Worm (Caenorhabditis elegans): Measurements from ENCODE around the gene F58G1.8.

The F58G1.8 gene

DNA sequence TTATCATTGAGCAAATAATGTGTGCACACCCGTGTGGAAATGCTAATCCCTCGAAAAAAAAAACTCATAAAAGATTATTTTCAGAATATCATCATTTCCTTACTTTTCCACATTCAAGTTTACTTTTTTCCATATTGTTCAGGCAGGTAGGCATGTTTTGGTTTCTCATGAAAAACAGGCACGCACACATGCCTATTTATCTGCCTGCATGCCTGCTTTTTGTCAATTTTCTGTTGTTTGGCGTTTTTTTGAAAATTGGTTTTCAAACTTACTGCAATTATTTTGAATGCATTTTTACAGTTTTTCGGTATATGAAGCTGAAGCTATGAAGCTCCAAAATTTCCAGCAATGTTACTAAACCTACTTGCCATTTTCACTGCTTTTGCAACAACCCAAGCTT, 27.5 kb downstream of the F58G1.8 start, which contains the start of gene clec-64:
TSS of gene clec-64 (plus strand) at position 301 of the 400 bp plus-strand sequence.
- TF ChIP-seq W03F9.2 (tag; optimal IDR thresholded peaks at IDR 0.05) (no peak), dao-5 (tag; optimal IDR thresholded peaks at IDR 0.05) (no peak)

DNA sequence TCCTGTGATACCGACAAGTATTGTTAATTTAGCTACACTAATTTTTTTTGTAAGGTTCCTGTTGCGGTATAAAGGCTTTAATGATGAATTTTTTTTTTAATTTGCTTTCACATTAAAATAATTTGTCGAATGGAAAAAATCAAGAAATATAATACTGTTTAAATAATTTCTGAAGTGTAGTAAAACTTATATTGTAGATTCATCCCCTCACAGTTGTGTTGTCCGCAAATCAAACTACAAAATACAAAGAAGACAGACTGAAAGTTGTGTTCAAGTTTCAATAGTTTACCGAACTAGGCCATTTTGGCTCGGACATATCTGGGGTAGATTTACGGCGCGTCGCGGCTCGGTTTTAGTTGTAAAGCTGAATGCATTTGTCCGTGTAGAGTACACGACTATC, 28.1 kb downstream of the F58G1.8 start:
- TF ChIP-seq him-1 (tag; optimal IDR thresholded peaks at IDR 0.05) (no peak), W03F9.2 (tag; optimal IDR thresholded peaks at IDR 0.05) (no peak), dao-5 (tag; optimal IDR thresholded peaks at IDR 0.05) (no peak)

DNA sequence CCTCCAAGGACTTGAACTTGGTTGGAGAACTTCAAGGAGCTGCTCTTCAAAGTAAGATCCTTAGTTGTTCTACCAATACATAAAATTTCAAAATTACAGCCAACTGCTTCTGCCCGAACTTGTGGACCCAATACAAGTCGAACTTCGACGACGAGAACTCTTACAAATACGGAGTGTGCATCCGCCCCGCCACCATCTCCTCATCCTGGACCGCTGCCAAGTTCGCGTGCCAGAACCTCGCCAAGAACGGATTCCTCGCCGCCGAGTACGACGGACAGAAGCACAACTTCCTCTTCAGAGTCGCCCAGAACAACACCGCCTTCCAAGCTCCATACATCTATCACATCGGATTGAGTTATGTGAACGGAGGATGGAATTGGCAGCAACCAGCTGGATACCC, 28.8 kb downstream of the F58G1.8 start:
- TF ChIP-seq W03F9.2 (tag; optimal IDR thresholded peaks at IDR 0.05), result no peak
- no peak for TF ChIP-seq him-1 (tag; optimal IDR thresholded peaks at IDR 0.05)
- no peak for TF ChIP-seq dao-5 (tag; optimal IDR thresholded peaks at IDR 0.05)

DNA sequence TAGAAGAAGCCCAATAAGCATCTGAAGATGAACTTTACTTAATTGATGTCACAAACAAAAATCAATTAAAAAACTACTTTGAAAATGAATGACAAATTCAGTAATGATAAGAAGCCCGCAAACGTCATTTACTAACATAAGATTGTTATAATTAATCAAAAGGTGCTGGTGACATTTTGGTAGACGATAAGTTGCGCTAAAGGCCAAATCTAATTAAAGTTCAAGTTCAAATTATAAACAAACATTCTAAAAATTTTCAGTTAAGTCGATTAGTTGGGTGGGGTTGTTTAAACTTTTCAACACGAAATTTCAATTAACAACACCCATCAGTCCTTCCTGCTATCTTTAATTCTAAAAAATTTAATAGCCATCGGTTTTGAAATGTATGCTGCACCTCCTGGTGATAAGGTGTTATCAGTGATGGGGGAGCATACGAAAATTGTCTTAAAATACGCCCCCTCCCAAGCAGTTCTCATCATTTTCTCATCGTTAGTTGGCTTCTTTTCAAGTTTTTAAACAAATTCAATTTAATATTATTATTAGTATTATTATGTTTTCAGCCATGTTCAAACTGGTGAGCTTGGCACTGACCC, 30.3 kb downstream of the F58G1.8 start, which contains the start of the genes clec-62 and clec-63:
TSS of gene clec-62 (minus strand) at position 51 of the 593 bp plus-strand sequence.
TSS of gene clec-63 (plus strand) at position 561 of the 593 bp plus-strand sequence.
- TF ChIP-seq W03F9.2 (tag; optimal IDR thresholded peaks at IDR 0.05), result no peak
- TF ChIP-seq him-1 (tag; optimal IDR thresholded peaks at IDR 0.05), result no peak
- no peak for TF ChIP-seq dao-5 (tag; optimal IDR thresholded peaks at IDR 0.05)

DNA sequence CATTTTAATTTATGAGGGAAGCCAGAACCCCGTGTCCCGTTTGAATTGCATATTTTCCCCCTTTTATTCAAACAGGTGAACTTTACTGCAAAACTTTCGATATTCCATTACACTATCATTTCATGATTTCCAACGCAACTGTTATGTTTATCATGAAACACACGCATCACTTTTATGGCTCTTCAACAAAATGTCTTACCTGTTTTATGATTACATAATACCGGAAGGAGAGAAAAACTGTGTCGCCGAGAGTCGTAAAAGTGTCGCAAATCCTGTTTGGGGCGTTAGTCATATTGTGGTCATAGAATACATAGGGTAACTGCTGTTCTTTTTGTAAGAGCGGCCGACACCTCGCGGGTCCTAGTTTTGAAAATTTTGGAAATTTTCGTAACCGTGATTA, 33.0 kb downstream of the F58G1.8 start:
- TF ChIP-seq dao-5 (tag; optimal IDR thresholded peaks at IDR 0.05) (no peak), W03F9.2 (tag; optimal IDR thresholded peaks at IDR 0.05) (no peak), him-1 (tag; optimal IDR thresholded peaks at IDR 0.05) (no peak)

DNA sequence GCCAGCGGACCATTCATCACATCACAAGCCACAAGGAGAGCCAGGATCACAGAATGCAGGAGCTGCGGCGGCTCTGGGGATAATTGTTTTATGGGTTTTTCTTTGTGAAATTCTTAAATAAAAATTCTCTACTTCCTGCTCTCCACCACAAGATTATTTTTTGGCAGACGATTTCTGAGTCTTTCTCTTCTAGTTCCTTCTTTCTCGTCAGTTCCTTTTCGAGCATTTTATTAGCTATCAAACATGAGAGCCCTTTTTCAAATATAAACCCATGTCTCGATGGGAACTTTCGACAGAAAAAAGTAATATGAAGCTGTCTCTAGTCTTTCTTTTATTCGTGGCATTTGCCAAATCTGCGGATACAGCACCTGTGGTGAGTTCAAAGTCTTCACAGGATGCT, 37.0 kb downstream of the F58G1.8 start, which contains the start of gene F35C5.3:
TSS of gene F35C5.3 (plus strand) at position 301 of the 400 bp plus-strand sequence.
- TF ChIP-seq W03F9.2 (tag; optimal IDR thresholded peaks at IDR 0.05), result no peak
- no peak for TF ChIP-seq dao-5 (tag; optimal IDR thresholded peaks at IDR 0.05)
- no peak for TF ChIP-seq him-1 (tag; optimal IDR thresholded peaks at IDR 0.05)

DNA sequence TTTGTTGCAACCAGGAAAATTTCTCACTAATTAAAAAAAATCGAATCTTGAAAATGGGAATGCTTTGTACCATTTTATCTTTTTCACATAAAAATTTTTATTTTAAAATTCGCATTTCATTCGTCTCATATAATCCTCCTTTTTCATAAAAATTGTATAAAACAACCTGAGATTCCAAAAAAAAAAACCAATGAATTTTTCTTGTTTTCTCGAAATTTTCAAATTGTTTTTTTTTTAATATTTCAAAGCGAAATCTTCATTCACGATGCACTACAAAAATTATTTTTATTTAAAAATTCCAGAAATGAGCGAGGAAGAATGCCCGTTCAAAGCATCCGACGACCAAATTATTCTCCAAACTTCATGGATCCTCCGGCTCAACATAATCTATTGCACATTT, 40.5 kb downstream of the F58G1.8 start, which contains the start of gene sra-14:
TSS of gene sra-14 (plus strand) at position 301 of the 400 bp plus-strand sequence.
- no peak for TF ChIP-seq dao-5 (tag; optimal IDR thresholded peaks at IDR 0.05)

- TF ChIP-seq dao-5 (tag; optimal IDR thresholded peaks at IDR 0.05) (no peak), him-1 (tag; optimal IDR thresholded peaks at IDR 0.05) (no peak), W03F9.2 (tag; optimal IDR thresholded peaks at IDR 0.05) (no peak)
Measured at ce11 chrII:12880406-12880805, 45.0 kb downstream of the F58G1.8 start, which contains the start of gene F35C5.1. F35C5.1 (plus strand) TSS chrII:12880804.

DNA sequence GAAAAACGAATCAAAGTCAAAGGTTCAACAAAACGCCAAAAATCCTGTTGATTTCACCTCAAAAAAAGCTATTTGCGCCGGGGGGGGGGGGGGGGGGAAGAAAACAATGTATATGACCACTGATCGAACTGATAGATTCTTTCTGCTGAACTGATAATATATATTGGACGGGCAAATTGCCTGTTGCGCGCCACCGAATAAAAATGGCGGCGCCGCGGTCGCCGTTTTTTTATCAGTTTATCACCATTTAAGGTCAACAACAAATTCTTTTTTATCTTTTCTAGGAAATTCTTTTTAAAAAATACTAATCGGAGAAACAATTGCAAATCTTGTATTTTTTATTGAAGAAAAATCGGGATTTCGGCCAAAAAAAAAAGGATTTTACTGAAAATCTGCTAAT, 45.7 kb downstream of the F58G1.8 start:
- TF ChIP-seq him-1 (tag; optimal IDR thresholded peaks at IDR 0.05), result no peak
- TF ChIP-seq dao-5 (tag; optimal IDR thresholded peaks at IDR 0.05), result no peak
- no peak for TF ChIP-seq W03F9.2 (tag; optimal IDR thresholded peaks at IDR 0.05)

DNA sequence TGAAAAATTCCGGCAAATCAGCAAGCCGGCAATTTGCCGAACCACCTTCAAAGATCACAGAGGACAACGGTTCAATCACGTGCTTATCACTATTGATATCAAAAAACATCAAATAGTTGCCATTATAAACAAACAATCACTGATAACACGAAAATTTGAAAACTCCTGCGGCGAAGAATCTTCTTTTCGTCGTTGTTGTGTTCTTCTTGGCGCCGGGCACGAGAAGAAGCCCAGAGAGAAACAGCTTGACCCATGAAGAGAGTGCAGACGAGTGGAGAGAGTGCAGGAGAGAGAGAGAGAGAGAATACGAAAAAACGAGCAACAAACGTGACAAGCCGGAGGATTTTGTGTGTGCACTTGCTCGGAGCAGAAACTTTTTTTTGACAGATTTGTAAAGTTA, 46.8 kb downstream of the F58G1.8 start:
- TF ChIP-seq dao-5 (tag; optimal IDR thresholded peaks at IDR 0.05) (no peak), him-1 (tag; optimal IDR thresholded peaks at IDR 0.05) (no peak), W03F9.2 (tag; optimal IDR thresholded peaks at IDR 0.05) (no peak)

- TF ChIP-seq W03F9.2 (tag; optimal IDR thresholded peaks at IDR 0.05) (no peak), him-1 (tag; optimal IDR thresholded peaks at IDR 0.05) (no peak), dao-5 (tag; optimal IDR thresholded peaks at IDR 0.05) (no peak)
Measured at ce11 chrII:12878071-12878668, 47.3 kb downstream of the F58G1.8 start, which contains the start of gene gsy-1. gsy-1 (minus strand) TSS chrII:12878121.
